Fruit fly (Drosophila melanogaster): Measurements from ENCODE around the gene rtv.

Gene rtv

DNA sequence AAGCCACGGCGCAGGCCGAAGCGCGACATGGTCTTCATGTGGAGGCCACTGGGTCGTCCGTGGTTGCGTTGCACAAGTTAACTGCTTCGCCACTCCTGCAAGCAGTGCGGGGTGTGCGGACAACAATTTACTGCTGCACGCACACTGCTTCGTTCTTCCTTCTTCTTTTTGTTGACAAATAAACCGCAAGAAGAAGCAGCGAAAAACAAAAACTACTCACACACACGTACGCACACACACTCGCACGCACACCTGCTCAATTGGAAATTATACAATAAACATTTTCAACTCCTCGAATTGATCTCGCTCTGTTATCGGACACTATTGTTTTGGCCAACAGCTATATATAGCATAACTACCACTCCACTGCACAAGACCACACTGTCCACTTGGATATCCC, 30.2 kb downstream of the rtv start:
- no peak for TF ChIP-seq CG8478 (optimal IDR thresholded peaks at IDR 0.05)
- TF ChIP-seq CTCF (optimal IDR thresholded peaks at IDR 0.05): no peak

DNA sequence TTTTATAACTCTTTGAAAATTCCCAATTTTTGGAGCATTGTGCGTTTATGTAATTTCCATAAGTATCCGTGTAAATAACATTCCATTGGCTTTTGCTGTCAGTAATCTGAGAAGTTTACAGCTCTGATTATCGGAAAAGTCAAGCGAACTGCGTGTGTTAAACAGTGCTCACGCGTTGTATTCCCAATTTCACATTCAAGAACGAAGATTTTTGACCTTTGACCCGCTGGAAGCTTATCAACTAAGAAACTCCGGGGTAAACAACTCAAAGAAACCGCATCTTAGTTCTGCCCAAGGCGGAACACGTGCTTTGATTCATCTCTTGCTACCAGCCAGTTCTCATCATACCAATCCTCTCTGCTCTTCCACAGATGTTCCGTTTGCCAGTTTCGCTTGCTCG, 44.1 kb downstream of the rtv start:
- no peak for TF ChIP-seq CTCF (optimal IDR thresholded peaks at IDR 0.05)
- no peak for TF ChIP-seq CG8478 (optimal IDR thresholded peaks at IDR 0.05)

DNA sequence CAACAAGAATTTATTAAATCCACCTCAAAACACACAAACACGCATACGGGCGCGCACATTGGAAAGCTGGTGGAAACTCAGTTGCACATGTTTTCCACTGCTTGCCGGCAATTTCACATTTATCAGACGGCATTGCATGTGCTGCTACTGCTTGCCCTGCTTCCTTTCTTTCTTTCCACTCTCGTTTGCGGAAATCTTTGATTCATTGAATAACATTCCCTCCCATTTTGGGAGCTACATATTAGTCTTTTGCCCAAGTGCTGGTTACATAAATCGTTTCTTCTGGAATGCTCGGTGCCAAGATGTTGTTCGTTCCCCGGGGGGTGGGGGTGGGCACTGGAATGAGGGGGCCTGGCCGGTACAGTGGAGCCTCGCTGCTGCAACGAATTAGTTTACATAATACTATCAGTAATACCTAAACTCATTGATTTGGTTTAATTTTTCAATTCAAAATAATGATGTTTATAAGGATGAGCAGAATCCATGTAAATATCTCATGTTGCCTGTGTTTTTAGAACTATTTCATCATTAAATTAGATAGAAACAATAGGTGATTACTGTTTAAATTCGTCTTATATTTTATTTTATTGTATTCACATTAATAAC, 44.8 kb downstream of the rtv start:
- TF ChIP-seq CTCF (optimal IDR thresholded peaks at IDR 0.05) (peak; percentile 40 to 49), CG8478 (optimal IDR thresholded peaks at IDR 0.05) (no peak)

DNA sequence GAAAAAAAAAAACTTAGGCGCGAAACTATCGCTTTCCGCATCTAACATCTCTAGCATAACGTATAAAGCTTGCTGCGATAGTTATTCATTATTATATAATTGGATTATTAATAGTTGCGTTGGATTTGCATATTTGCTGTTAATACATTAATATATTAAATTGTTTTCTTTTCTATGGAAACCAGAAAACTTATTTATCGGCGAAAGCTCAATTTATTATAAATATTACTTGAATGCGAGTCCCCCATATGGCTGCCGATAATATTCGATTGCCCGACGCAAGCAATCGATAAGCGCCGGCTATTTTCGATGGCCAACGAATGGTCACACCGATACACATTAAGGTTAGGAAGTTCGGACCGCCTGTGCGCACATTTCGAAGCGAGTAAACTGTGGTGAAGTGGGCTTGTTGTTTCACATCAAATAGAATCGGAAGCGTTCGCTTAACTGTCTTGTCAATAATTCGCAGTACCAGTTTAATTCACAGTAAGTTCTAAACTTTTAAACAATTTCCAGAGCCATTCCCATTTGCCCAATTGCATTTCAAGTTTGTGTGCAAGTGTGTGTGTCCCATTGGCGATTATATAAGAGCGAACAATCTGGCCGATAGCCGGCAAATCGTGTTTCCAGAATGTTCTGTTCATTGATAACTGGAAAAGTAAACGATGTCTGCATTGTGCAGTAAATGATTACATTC, 45.5 kb downstream of the rtv start, which contains the start of gene Hsp60A:
Hsp60A (plus strand) TSS at position 335 of the 697 bp plus-strand sequence.
- no peak for TF ChIP-seq CTCF (optimal IDR thresholded peaks at IDR 0.05)
- no peak for TF ChIP-seq CG8478 (optimal IDR thresholded peaks at IDR 0.05)

All from S2 (cell line).